Worm (Caenorhabditis elegans): Measurements from ENCODE around the gene F08B12.4.

DNA sequence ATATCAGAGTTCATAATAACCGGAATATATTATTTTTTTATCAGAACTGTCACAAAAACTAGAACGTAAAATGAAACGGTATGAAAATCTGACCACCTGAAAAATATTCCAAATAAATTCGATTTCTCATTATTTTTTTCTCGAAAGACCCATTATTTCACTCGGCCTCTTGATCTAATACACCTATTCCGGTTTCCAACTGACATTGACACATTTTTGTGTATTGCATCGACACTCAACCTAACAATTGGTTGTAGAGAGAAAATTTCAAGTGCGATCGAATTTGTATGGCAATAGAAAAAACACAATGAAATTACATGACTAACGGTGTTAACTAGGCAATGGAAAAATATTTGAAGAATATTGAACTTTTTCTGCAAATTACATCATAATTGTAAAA is 21.6 kb downstream of the F08B12.4 start:
- TF ChIP-seq lin-15B (tag; optimal IDR thresholded peaks at IDR 0.05) (no peak), ama-1 (optimal IDR thresholded peaks at IDR 0.05) (no peak), nhr-77 (tag; optimal IDR thresholded peaks at IDR 0.05) (no peak), unc-130 (GFP tag; optimal IDR thresholded peaks at IDR 0.05) (no peak), mxl-2 (GFP tag; conservative IDR thresholded peaks at IDR 0.05) (no peak), nhr-76 (tag; optimal IDR thresholded peaks at IDR 0.05) (no peak)

Data from whole organism, L4 larva.